Worm (Caenorhabditis elegans) whole organism, L3 larva: ENCODE results near the gene C15C7.4.

ENCODE experiments used
- elt-3 ChIP-seq, 3 experiments: fragments of 150-350 bp in 1 of 3; sonication (generic microtip) in 2 of 3; optimal IDR thresholded peaks; 2 replicates in 2 of 3; 4 replicates in 1 of 3; lab custom pipeline; 2014 to 2017; ENCODE audit warnings: missing biosample characterization in 3 of 3, missing genetic modification characterization in 3 of 3
- lin-15B ChIP-seq: fragments of 150-350 bp; optimal IDR thresholded peaks from 2 replicates; lab custom pipeline; 2014; ENCODE audit warnings: missing biosample characterization, missing genetic modification characterization
- lin-39 ChIP-seq: fragments of 150-350 bp; optimal IDR thresholded peaks from 2 replicates; lab custom pipeline; 2018; ENCODE audit warnings: missing biosample characterization, missing genetic modification reagents, missing genetic modification characterization
- mdl-1 ChIP-seq: fragments of 150-350 bp; optimal IDR thresholded peaks from 2 replicates; lab custom pipeline; 2014; ENCODE audit warnings: missing biosample characterization, missing genetic modification characterization
- skn-1 ChIP-seq: fragments of 150-350 bp; optimal IDR thresholded peaks from 2 replicates; lab custom pipeline; 2014; ENCODE audit warnings: missing biosample characterization, missing genetic modification characterization
- zag-1 ChIP-seq: fragments of 150-350 bp; optimal IDR thresholded peaks from 2 replicates; lab custom pipeline; 2014; ENCODE audit warnings: missing biosample characterization, missing genetic modification characterization
- ztf-11 ChIP-seq: fragments of 150-350 bp; optimal IDR thresholded peaks from 2 replicates; lab custom pipeline; 2014; ENCODE audit warnings: missing biosample characterization, missing genetic modification characterization

DNA sequence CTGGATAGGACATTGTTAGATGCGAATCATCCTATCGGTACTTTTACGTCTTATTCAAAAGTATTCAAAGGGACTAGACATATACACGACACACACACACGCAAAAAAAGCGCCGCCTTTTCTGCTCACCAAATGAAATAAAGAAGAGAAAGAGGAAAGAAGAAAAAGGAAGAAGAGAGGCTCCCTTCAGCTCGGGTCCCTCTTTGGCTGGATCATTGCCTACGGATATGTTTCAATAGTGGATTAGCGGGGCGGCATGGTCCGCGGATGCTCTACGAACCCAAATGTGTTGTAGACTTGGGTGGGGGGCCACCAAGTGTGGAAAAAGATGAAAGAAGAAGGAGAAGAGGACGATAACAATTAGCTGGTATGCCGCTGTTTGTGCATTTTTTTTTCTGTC, 36.0 kb downstream of the C15C7.4 start:
- no peak for TF ChIP-seq lin-39 (tag; lab: Kevin White, UChicago)
- no peak for TF ChIP-seq skn-1
- TF ChIP-seq ztf-11 (tag; lab: Kevin White, UChicago), result no peak
- TF ChIP-seq elt-3 (tag; optimal IDR thresholded peaks at IDR 0.05; lab: Kevin White, UChicago), result no peak
- no peak for TF ChIP-seq mdl-1
- TF ChIP-seq lin-15B, result no peak
- TF ChIP-seq zag-1, result no peak
